Worm (Caenorhabditis elegans): ENCODE results near the gene sta-1.
A peak's percentile ranks its signal among the peaks of the same experiment; 100 is the strongest.

sta-1 gene

DNA sequence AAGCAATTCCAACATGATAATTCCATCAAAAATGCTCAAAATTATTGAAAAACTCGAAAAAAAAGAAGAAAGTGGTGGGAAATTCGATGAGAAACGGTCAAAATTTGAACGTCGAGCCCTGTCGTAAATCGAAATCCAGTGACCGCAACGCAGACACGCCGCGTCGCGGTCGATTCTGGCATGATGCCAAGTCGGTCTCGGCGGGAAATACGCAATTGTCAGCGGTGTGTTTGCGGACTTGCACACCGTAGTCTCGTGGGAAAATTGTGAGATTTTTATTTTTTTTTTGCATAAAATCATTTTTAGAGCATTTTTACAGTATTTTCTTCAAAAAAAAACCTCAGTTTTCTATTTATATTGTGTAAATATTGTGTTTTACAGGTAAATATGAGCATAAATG is 7.9 kb upstream of the sta-1 start, which contains the start of gene tsr-2 (continued):
- peak; percentile 92 for TF ChIP-seq lin-14 (GFP tag; optimal IDR thresholded peaks at IDR 0.05)
- TF ChIP-seq pag-3 (tag; optimal IDR thresholded peaks at IDR 0.05; ENCODE audit: borderline replicate concordance, insufficient read depth): peak; percentile 85
- peak; percentile 57 for TF ChIP-seq mef-2 (tag; optimal IDR thresholded peaks at IDR 0.05)
- TF ChIP-seq irx-1 (tag; optimal IDR thresholded peaks at IDR 0.05): peak; percentile 79
- peak; percentile 75 for TF ChIP-seq ceh-88 (GFP tag; IDR thresholded peaks at IDR 0.05)
- TF ChIP-seq efl-1 (optimal IDR thresholded peaks at IDR 0.05): peak; percentile 87 to 89
- TF ChIP-seq efl-1 (GFP tag; optimal IDR thresholded peaks at IDR 0.05 in 1 of 2): peak; percentile 80 to 98
- TF ChIP-seq nhr-20 (tag; optimal IDR thresholded peaks at IDR 0.05): peak; percentile 92
- peak; percentile 10 for TF ChIP-seq ceh-90 (tag; optimal IDR thresholded peaks at IDR 0.05)
- TF ChIP-seq rnt-1 (tag; optimal IDR thresholded peaks at IDR 0.05): peak; percentile 95
- peak; percentile 76 for TF ChIP-seq lin-39 (tag; optimal IDR thresholded peaks at IDR 0.05)
- peak; percentile 75 for TF ChIP-seq lir-3 (tag; optimal IDR thresholded peaks at IDR 0.05; ENCODE audit: poor library complexity)
- TF ChIP-seq nhr-85 (tag): peak; percentile 93
- peak; percentile 77 for TF ChIP-seq mab-9 (GFP tag; IDR thresholded peaks at IDR 0.05)
- TF ChIP-seq nhr-90 (tag; optimal IDR thresholded peaks at IDR 0.05; ENCODE audit: poor library complexity): peak; percentile 89
- TF ChIP-seq ztf-11 (tag; optimal IDR thresholded peaks at IDR 0.05): peak in 1 of 2 experiments; percentile 66
- TF ChIP-seq fkh-8 (tag; optimal IDR thresholded peaks at IDR 0.05): peak; percentile 91
- TF ChIP-seq C34B4.2 (tag; optimal IDR thresholded peaks at IDR 0.05): no peak
- TF ChIP-seq zip-4 (GFP tag; optimal IDR thresholded peaks at IDR 0.05): peak; percentile 76
- peak; percentile 89 for TF ChIP-seq fos-1 (tag; optimal IDR thresholded peaks at IDR 0.05)
- peak; percentile 50 for TF ChIP-seq fkh-10 (GFP tag; optimal IDR thresholded peaks at IDR 0.05)
- TF ChIP-seq unc-98 (GFP tag; IDR thresholded peaks at IDR 0.05): peak; percentile 70
- no peak for TF ChIP-seq sptf-1 (tag; optimal IDR thresholded peaks at IDR 0.05)
- TF ChIP-seq nhr-84 (tag; optimal IDR thresholded peaks at IDR 0.05): no peak
- peak; percentile 50 for TF ChIP-seq ama-1 (optimal IDR thresholded peaks at IDR 0.05)
- no peak for TF ChIP-seq hlh-17 (GFP tag; optimal IDR thresholded peaks at IDR 0.05; ENCODE audit: borderline replicate concordance)
- TF ChIP-seq nhr-47 (tag; optimal IDR thresholded peaks at IDR 0.05): peak; percentile 93
- peak; percentile 90 to 94 for TF ChIP-seq lin-35 (GFP tag; optimal IDR thresholded peaks at IDR 0.05)
- TF ChIP-seq vab-15 (tag; optimal IDR thresholded peaks at IDR 0.05): peak; percentile 14
- peak; percentile 79 for TF ChIP-seq grh-1 (GFP tag; IDR thresholded peaks at IDR 0.05)
- TF ChIP-seq isw-1 (GFP tag; IDR thresholded peaks at IDR 0.05): peak; percentile 93
- TF ChIP-seq xbp-1 (tag; optimal IDR thresholded peaks at IDR 0.05): peak; percentile 91
- TF ChIP-seq ces-1 (GFP tag; optimal IDR thresholded peaks at IDR 0.05): no peak
- TF ChIP-seq blmp-1 (tag; optimal IDR thresholded peaks at IDR 0.05): peak; percentile 63
- TF ChIP-seq lsy-2 (tag; optimal IDR thresholded peaks at IDR 0.05): peak; percentile 99
- TF ChIP-seq mdl-1 (tag; optimal IDR thresholded peaks at IDR 0.05): peak in 1 of 2 experiments; percentile 88
- TF ChIP-seq nhr-237 (tag; optimal IDR thresholded peaks at IDR 0.05): peak; percentile 38
- peak; percentile 77 for TF ChIP-seq sup-37 (GFP tag; optimal IDR thresholded peaks at IDR 0.05)
- peak; percentile 93 to 96 (median 94) for TF ChIP-seq ceh-82 (tag; optimal IDR thresholded peaks at IDR 0.05)
- peak; percentile 99 for TF ChIP-seq F16B12.6 (tag; optimal IDR thresholded peaks at IDR 0.05)
- TF ChIP-seq hlh-4 (tag; optimal IDR thresholded peaks at IDR 0.05): no peak
- peak; percentile 97 for TF ChIP-seq mep-1 (tag; optimal IDR thresholded peaks at IDR 0.05)
- peak; percentile 71 for TF ChIP-seq ztf-4 (tag; optimal IDR thresholded peaks at IDR 0.05)
- TF ChIP-seq efl-3 (GFP tag; optimal IDR thresholded peaks at IDR 0.05): no peak
- peak; percentile 90 for TF ChIP-seq nhr-19 (GFP tag; conservative IDR thresholded peaks at IDR 0.05)

Data from whole organism, L1 larva.